Worm (Caenorhabditis elegans) whole organism, L4 larva: ENCODE data around the gene K03B8.14.

ENCODE experiments used
- R02D3.7 ChIP-seq: fragments of 150-350 bp; sonication (generic microtip); optimal IDR thresholded peaks from 3 replicates; lab custom pipeline; 2014; ENCODE audit warnings: missing biosample characterization, missing genetic modification characterization
- Y5F2A.4 ChIP-seq: fragments of 200-800 bp; sonication (Bioruptor generic); optimal IDR thresholded peaks from 2 replicates; lab custom pipeline; 2018; ENCODE audit warnings: mild to moderate bottlenecking, missing genetic modification characterization, missing compliant biosample characterization
- arid-1 ChIP-seq: fragments of 200-800 bp; sonication (Bioruptor generic); conservative IDR thresholded peaks from 2 replicates; pipeline ENCODE4 v1.3.6; 2022; ENCODE audit warnings: missing genetic modification reagents, missing genetic modification characterization, missing compliant biosample characterization
- fkh-10 ChIP-seq: fragments of 150-350 bp; optimal IDR thresholded peaks from 2 replicates; lab custom pipeline; 2014; ENCODE audit warnings: missing biosample characterization, missing genetic modification reagents, missing genetic modification characterization
- lin-39 ChIP-seq: fragments of 150-350 bp; optimal IDR thresholded peaks from 2 replicates; lab custom pipeline; 2014; ENCODE audit warnings: missing biosample characterization, missing genetic modification reagents, missing genetic modification characterization
- nhr-76 ChIP-seq: fragments of 150-350 bp; optimal IDR thresholded peaks from 2 replicates; lab custom pipeline; 2014; ENCODE audit warnings: missing biosample characterization, missing genetic modification characterization
- nhr-77 ChIP-seq: fragments of 150-350 bp; optimal IDR thresholded peaks from 2 replicates; lab custom pipeline; 2014; ENCODE audit warnings: missing biosample characterization, missing genetic modification characterization
- set-16 ChIP-seq: fragments of 200-800 bp; sonication (Bioruptor generic); IDR thresholded peaks from 2 replicates; pipeline ENCODE4 v1.3.6; 2022; ENCODE audit warnings: missing genetic modification reagents, missing genetic modification characterization, missing compliant biosample characterization
- skn-1 ChIP-seq: fragments of 150-350 bp; optimal IDR thresholded peaks from 2 replicates; lab custom pipeline; 2014; ENCODE audit warnings: missing biosample characterization, missing genetic modification characterization

- TF ChIP-seq set-16 (GFP tag; lab: Robert Waterston, UW) (no peak), skn-1 (tag; lab: Kevin White, UChicago) (no peak), lin-39 (no peak), nhr-77 (tag; lab: Kevin White, UChicago) (no peak), Y5F2A.4 (GFP tag; lab: Kevin White, UChicago) (no peak), arid-1 (GFP tag; lab: Robert Waterston, UW) (no peak), fkh-10 (GFP tag; lab: Kevin White, UChicago) (no peak), R02D3.7 (tag; lab: Kevin White, UChicago) (no peak), nhr-76 (no peak)
These were observed 48.4 kb upstream of the K03B8.14 start, which contains the start of gene T02E9.5 for ce11 chrV:11341913-11342312.
